Fruit fly (Drosophila melanogaster) whole organism, embryonic: ENCODE results near the gene CG34135.

Source experiments
- Adf1 ChIP-seq: fragments of 200-800 bp; sonication (Bioruptor generic); IDR thresholded peaks from 2 replicates; pipeline ENCODE4 v1.3.6; 2022; ENCODE audit warnings: missing biosample characterization, missing genetic modification characterization
- Bdp1 ChIP-seq: fragments of 200-800 bp; sonication (Bioruptor generic); optimal IDR thresholded peaks from 3 replicates; lab custom pipeline; 2016; ENCODE audit warnings: missing biosample characterization, missing genetic modification characterization
- CG10274 ChIP-seq: fragments of 200-800 bp; sonication (Bioruptor generic); optimal IDR thresholded peaks from 3 replicates; lab custom pipeline; 2017; ENCODE audit warnings: missing biosample characterization, mild to moderate bottlenecking, missing genetic modification characterization
- CG1233 ChIP-seq: fragments of 200-800 bp; sonication (Bioruptor generic); optimal IDR thresholded peaks from 4 replicates; lab custom pipeline; 2018; ENCODE audit warnings: missing biosample characterization, mild to moderate bottlenecking, missing genetic modification characterization
- CG12659 ChIP-seq: fragments of 200-800 bp; sonication (Bioruptor generic); optimal IDR thresholded peaks from 3 replicates; lab custom pipeline; 2017; ENCODE audit warnings: mild to moderate bottlenecking, missing biosample characterization, missing genetic modification reagents, missing genetic modification characterization
- CG13424 ChIP-seq: fragments of 200-800 bp; sonication (Bioruptor generic); optimal IDR thresholded peaks from 2 replicates; lab custom pipeline; 2019; ENCODE audit warnings: missing biosample characterization, mild to moderate bottlenecking, missing genetic modification characterization, moderate library complexity
- CG13894 ChIP-seq: fragments of 200-800 bp; sonication (Bioruptor generic); optimal IDR thresholded peaks from 3 replicates; lab custom pipeline; 2018; ENCODE audit warnings: missing biosample characterization, mild to moderate bottlenecking, missing genetic modification characterization, moderate library complexity
- CG15269 ChIP-seq: fragments of 200-800 bp; sonication (Bioruptor generic); optimal IDR thresholded peaks from 2 replicates; lab custom pipeline; 2018; ENCODE audit warnings: missing biosample characterization, mild to moderate bottlenecking, missing genetic modification characterization, moderate library complexity
- CG16863 ChIP-seq: fragments of 200-800 bp; sonication (Bioruptor generic); optimal IDR thresholded peaks from 3 replicates; lab custom pipeline; 2016; ENCODE audit warnings: missing biosample characterization, missing genetic modification characterization
- CG17186 ChIP-seq: fragments of 200-800 bp; sonication (Bioruptor generic); optimal IDR thresholded peaks from 3 replicates; lab custom pipeline; 2017; ENCODE audit warnings: missing biosample characterization, missing genetic modification reagents, missing genetic modification characterization
- CG17802 ChIP-seq: fragments of 200-800 bp; sonication (Bioruptor generic); optimal IDR thresholded peaks from 2 replicates; lab custom pipeline; 2018; ENCODE audit warnings: missing biosample characterization, mild to moderate bottlenecking, missing genetic modification characterization, moderate library complexity
- CG18262 ChIP-seq: fragments of 200-800 bp; optimal IDR thresholded peaks from 3 replicates; lab custom pipeline; 2019; ENCODE audit warnings: missing biosample characterization, mild to moderate bottlenecking, missing genetic modification characterization, moderate library complexity
- CG18619 ChIP-seq: fragments of 200-800 bp; sonication (Bioruptor generic); optimal IDR thresholded peaks from 3 replicates; lab custom pipeline; 2017; ENCODE audit warnings: missing biosample characterization, mild to moderate bottlenecking, missing genetic modification characterization
- CG2199 ChIP-seq: fragments of 200-800 bp; sonication (Bioruptor generic); IDR thresholded peaks from 3 replicates; pipeline ENCODE4 v1.3.6; 2022; ENCODE audit warnings: missing biosample characterization, missing genetic modification characterization
- CG3065 ChIP-seq: fragments of 200-800 bp; sonication (Bioruptor generic); optimal IDR thresholded peaks from 2 replicates; lab custom pipeline; 2016; ENCODE audit warnings: missing biosample characterization, missing genetic modification characterization
- CG3407 ChIP-seq: fragments of 200-800 bp; sonication (Bioruptor generic); optimal IDR thresholded peaks from 2 replicates; lab custom pipeline; 2018; ENCODE audit warnings: missing biosample characterization, mild to moderate bottlenecking, missing genetic modification characterization
- CG34224 ChIP-seq: fragments of 200-800 bp; sonication (Bioruptor generic); IDR thresholded peaks from 3 replicates; pipeline ENCODE4 v1.3.6; 2022; ENCODE audit warnings: missing biosample characterization, missing genetic modification characterization; ENCODE audit not compliant: partially characterized antibody
- CG4617 ChIP-seq: fragments of 200-800 bp; sonication (Bioruptor generic); optimal IDR thresholded peaks from 3 replicates; lab custom pipeline; 2016; ENCODE audit warnings: missing biosample characterization, missing genetic modification characterization, borderline replicate concordance
- CG6175 ChIP-seq: fragments of 200-800 bp; sonication (Bioruptor generic); IDR thresholded peaks from 3 replicates; pipeline ENCODE4 v1.3.6; 2022; ENCODE audit warnings: missing biosample characterization, missing genetic modification characterization
- CG7556 ChIP-seq: fragments of 200-800 bp; sonication (Bioruptor generic); optimal IDR thresholded peaks from 2 replicates; lab custom pipeline; 2017; ENCODE audit warnings: missing biosample characterization, mild to moderate bottlenecking, missing genetic modification characterization
- D19A ChIP-seq: fragments of 200-800 bp; optimal IDR thresholded peaks from 3 replicates; lab custom pipeline; 2019; ENCODE audit warnings: missing biosample characterization, mild to moderate bottlenecking, missing genetic modification characterization, moderate library complexity
- Dip2 ChIP-seq: fragments of 200-800 bp; sonication (Bioruptor generic); IDR thresholded peaks from 2 replicates; pipeline ENCODE4 v1.3.6; 2022; ENCODE audit warnings: missing biosample characterization, missing genetic modification characterization
- E2f2 ChIP-seq: fragments of 200-800 bp; sonication (Bioruptor generic); IDR thresholded peaks from 2 replicates; pipeline ENCODE4 v1.3.6; 2022; ENCODE audit warnings: missing biosample characterization, missing genetic modification characterization
- Hsf ChIP-seq: fragments of 200-800 bp; sonication (Bioruptor generic); optimal IDR thresholded peaks from 3 replicates; lab custom pipeline; 2016; ENCODE audit warnings: missing biosample characterization, missing genetic modification characterization
- Mad ChIP-seq: fragments of 200-800 bp; sonication (Bioruptor generic); optimal IDR thresholded peaks from 2 replicates; lab custom pipeline; 2016; ENCODE audit warnings: missing biosample characterization, missing genetic modification characterization
- NFAT ChIP-seq: fragments of 200-800 bp; sonication (Bioruptor generic); IDR thresholded peaks from 2 replicates; pipeline ENCODE4 v1.3.6; 2022; ENCODE audit warnings: missing biosample characterization, missing genetic modification characterization
- Scr ChIP-seq: fragments of 200-800 bp; sonication (Bioruptor generic); IDR thresholded peaks from 2 replicates; pipeline ENCODE4 v1.3.6; 2022; ENCODE audit warnings: missing biosample characterization, missing genetic modification characterization; ENCODE audit not compliant: partially characterized antibody
- abd-A ChIP-seq: fragments of 200-800 bp; sonication (Bioruptor generic); optimal IDR thresholded peaks from 3 replicates; lab custom pipeline; 2019; ENCODE audit warnings: missing biosample characterization, mild to moderate bottlenecking, missing genetic modification characterization, moderate library complexity
- chinmo ChIP-seq: fragments of 200-800 bp; sonication (Bioruptor generic); IDR thresholded peaks from 4 replicates; pipeline ENCODE4 v1.3.6; 2022; ENCODE audit warnings: missing biosample characterization, missing genetic modification characterization; ENCODE audit not compliant: partially characterized antibody
- chm ChIP-seq: fragments of 200-800 bp; sonication (Bioruptor generic); IDR thresholded peaks from 2 replicates; pipeline ENCODE4 v1.3.6; 2022; ENCODE audit warnings: missing biosample characterization, missing genetic modification characterization
- en ChIP-seq: fragments of 200-800 bp; sonication (Bioruptor generic); optimal IDR thresholded peaks from 2 replicates; lab custom pipeline; 2016; ENCODE audit warnings: missing biosample characterization, missing genetic modification characterization
- gce ChIP-seq: fragments of 200-800 bp; sonication (Bioruptor generic); IDR thresholded peaks from 3 replicates; pipeline ENCODE4 v1.3.6; 2022; ENCODE audit warnings: missing biosample characterization, missing genetic modification characterization
- gfzf ChIP-seq: fragments of 200-800 bp; sonication (Bioruptor generic); optimal IDR thresholded peaks from 2 replicates; lab custom pipeline; 2016; ENCODE audit warnings: missing biosample characterization, mild to moderate bottlenecking, missing genetic modification characterization, moderate library complexity
- h ChIP-seq: fragments of >200 bp; optimal IDR thresholded peaks from 2 replicates; lab custom pipeline; 2017
- jumu ChIP-seq: fragments of 200-800 bp; sonication (Bioruptor generic); optimal IDR thresholded peaks from 3 replicates; lab custom pipeline; 2016; ENCODE audit warnings: missing biosample characterization, missing genetic modification characterization
- mam ChIP-seq: fragments of 200-800 bp; sonication (Bioruptor generic); optimal IDR thresholded peaks from 3 replicates; lab custom pipeline; 2016; ENCODE audit warnings: missing biosample characterization, missing genetic modification characterization
- pan ChIP-seq, 4 experiments: fragments of >200 bp in 3 of 4; fragments of 200-800 bp in 1 of 4; sonication (Bioruptor generic) in 1 of 4; optimal IDR thresholded peaks in 3 of 4; IDR thresholded peaks in 1 of 4; 2 replicates each; pipeline versions ENCODE4 v1.3.6 to Lab custom; 2017 to 2022; ENCODE audit warnings: missing biosample characterization in 2 of 4, missing genetic modification characterization in 2 of 4, mixed read lengths in 1 of 4
- pfk ChIP-seq: fragments of 200-800 bp; sonication (Bioruptor generic); optimal IDR thresholded peaks from 2 replicates; lab custom pipeline; 2018; ENCODE audit warnings: missing biosample characterization, mild to moderate bottlenecking, missing genetic modification characterization, moderate library complexity
- pho ChIP-seq: fragments of 200-800 bp; sonication (Bioruptor generic); optimal IDR thresholded peaks from 2 replicates; lab custom pipeline; 2016; ENCODE audit warnings: missing biosample characterization, missing genetic modification characterization
- prd ChIP-seq, 3 experiments: fragments of >200 bp in 2 of 3; fragments of 200-800 bp in 1 of 3; sonication (Bioruptor generic) in 1 of 3; optimal IDR thresholded peaks in 2 of 3; IDR thresholded peaks in 1 of 3; 2 replicates in 2 of 3; 3 replicates in 1 of 3; pipeline versions ENCODE4 v1.3.6 to Lab custom; 2017 to 2022; ENCODE audit warnings: missing biosample characterization in 1 of 3, missing genetic modification characterization in 1 of 3
- pzg ChIP-seq: fragments of 200-800 bp; sonication (Bioruptor generic); optimal IDR thresholded peaks from 3 replicates; lab custom pipeline; 2018; ENCODE audit warnings: missing biosample characterization, mild to moderate bottlenecking, missing genetic modification characterization, moderate library complexity
- repo ChIP-seq: fragments of 200-800 bp; sonication (Bioruptor generic); optimal IDR thresholded peaks from 2 replicates; lab custom pipeline; 2016; ENCODE audit warnings: missing biosample characterization, missing genetic modification characterization
- sd ChIP-seq: fragments of 200-800 bp; sonication (Bioruptor generic); optimal IDR thresholded peaks from 3 replicates; lab custom pipeline; 2018; ENCODE audit warnings: missing biosample characterization, mild to moderate bottlenecking, missing genetic modification characterization, moderate library complexity
- slou ChIP-seq: fragments of 200-800 bp; sonication (Bioruptor generic); optimal IDR thresholded peaks from 3 replicates; lab custom pipeline; 2016; ENCODE audit warnings: missing biosample characterization, missing genetic modification characterization
- sug ChIP-seq: fragments of 200-800 bp; optimal IDR thresholded peaks from 2 replicates; lab custom pipeline; 2019; ENCODE audit warnings: missing biosample characterization, mild to moderate bottlenecking, missing genetic modification characterization, moderate library complexity
- toy ChIP-seq: fragments of 200-800 bp; sonication (Bioruptor generic); IDR thresholded peaks from 2 replicates; pipeline ENCODE4 v1.3.6; 2022; ENCODE audit warnings: missing biosample characterization, missing genetic modification characterization
- vvl ChIP-seq: fragments of 200-800 bp; sonication (Bioruptor generic); IDR thresholded peaks from 2 replicates; pipeline ENCODE4 v1.3.6; 2022; ENCODE audit warnings: missing biosample characterization, missing genetic modification characterization
- z ChIP-seq: fragments of 200-800 bp; sonication (Bioruptor generic); IDR thresholded peaks from 3 replicates; pipeline ENCODE4 v1.3.6; 2022; ENCODE audit warnings: missing biosample characterization, missing genetic modification characterization
- zen2 ChIP-seq: fragments of 200-800 bp; sonication (Bioruptor generic); IDR thresholded peaks from 3 replicates; pipeline ENCODE4 v1.3.6; 2022; ENCODE audit warnings: missing biosample characterization, missing genetic modification characterization; ENCODE audit not compliant: partially characterized antibody

CG34135 gene

DNA sequence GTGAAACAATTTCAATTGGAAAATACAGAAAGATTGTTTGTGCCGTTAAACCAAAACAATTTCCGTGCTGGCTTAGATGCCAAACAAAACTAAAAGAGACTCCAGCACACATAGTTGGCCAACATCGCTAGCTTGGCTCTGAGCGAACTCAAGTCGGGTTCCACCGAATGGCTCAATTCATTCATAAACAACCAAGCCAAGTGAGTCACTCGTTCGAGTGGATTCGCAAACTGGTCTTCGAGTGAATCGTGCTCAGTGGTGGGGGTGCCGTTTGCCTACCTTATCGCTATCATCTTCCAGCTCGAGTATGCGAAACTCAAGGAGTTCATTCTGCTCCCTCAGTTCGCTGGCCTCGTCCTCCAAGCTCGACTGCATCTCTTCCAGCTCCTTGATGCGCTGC lies 17.5 kb upstream of the CG34135 start:
- TF ChIP-seq CG13424 (tag; lab: Kevin White, UChicago) (no peak), zen2 (0 out of 3 replicates have a peak, but pooled peaks have one; percentile 19), chinmo (GFP tag; lab: Robert Waterston, UW) (0 out of 4 replicates have a peak, but pooled peaks have one; percentile 33), CG16863 (GFP tag; lab: Kevin White, UChicago) (no peak), Scr (GFP tag; lab: Robert Waterston, UW) (no peak), z (GFP tag; lab: Robert Waterston, UW) (peak; percentile 95), CG12659 (no peak), slou (GFP tag; lab: Kevin White, UChicago) (no peak), CG2199 (no peak)

- TF ChIP-seq chm (GFP tag; lab: Robert Waterston, UW), result peak; percentile 62; the same call in 1 of the 2 replicates
- TF ChIP-seq pho (GFP tag; lab: Kevin White, UChicago), result peak; percentile 39
- no peak for TF ChIP-seq CG3065 (GFP tag; lab: Kevin White, UChicago)
- TF ChIP-seq pfk (GFP tag; lab: Kevin White, UChicago), result no peak
- peak; percentile 52 for TF ChIP-seq mam (GFP tag; lab: Kevin White, UChicago)
- TF ChIP-seq sug (tag; lab: Kevin White, UChicago), result no peak
- no peak for TF ChIP-seq en
- TF ChIP-seq D19A (tag; lab: Kevin White, UChicago), result no peak
- no peak for TF ChIP-seq Mad (GFP tag; lab: Kevin White, UChicago)
- no peak for TF ChIP-seq h (lab: Kevin White, UChicago)
- TF ChIP-seq repo (GFP tag; lab: Kevin White, UChicago), result no peak
- no peak for TF ChIP-seq Adf1 (GFP tag; lab: Robert Waterston, UW)
- peak; percentile 52; the same call in 1 of the 2 replicates for TF ChIP-seq NFAT
- TF ChIP-seq CG18262 (tag; lab: Kevin White, UChicago), result no peak
- TF ChIP-seq Bdp1 (GFP tag; lab: Kevin White, UChicago), result no peak
- TF ChIP-seq Hsf (GFP tag; lab: Kevin White, UChicago), result peak; percentile 43
- TF ChIP-seq pzg (GFP tag; lab: Kevin White, UChicago), result no peak
- no peak for TF ChIP-seq toy
- no peak for TF ChIP-seq CG15269
- TF ChIP-seq prd (optimal IDR thresholded peaks at IDR 0.05; lab: Kevin White, UChicago), result no peak
- peak; percentile 63 for TF ChIP-seq prd (GFP tag; IDR thresholded peaks at IDR 0.05; lab: Robert Waterston, UW)
- no peak for TF ChIP-seq CG4617 (GFP tag; lab: Kevin White, UChicago)
- no peak for TF ChIP-seq CG13894
- TF ChIP-seq E2f2 (GFP tag; lab: Robert Waterston, UW), result peak; percentile 31; the same call in 1 of the 2 replicates
- TF ChIP-seq CG17802 (tag; lab: Kevin White, UChicago), result no peak
- TF ChIP-seq jumu (GFP tag; lab: Kevin White, UChicago), result peak; percentile 25
- TF ChIP-seq CG3407 (GFP tag; lab: Kevin White, UChicago), result no peak
- no peak for TF ChIP-seq sd
- TF ChIP-seq CG6175, result no peak
- no peak for TF ChIP-seq Dip2 (GFP tag; lab: Robert Waterston, UW)
- no peak for TF ChIP-seq CG17186
- peak; percentile 11 for TF ChIP-seq CG1233
- TF ChIP-seq CG10274, result no peak
- no peak for TF ChIP-seq abd-A
- TF ChIP-seq gfzf, result no peak
- no peak for TF ChIP-seq CG34224 (GFP tag; lab: Robert Waterston, UW)
- TF ChIP-seq CG7556 (GFP tag; lab: Kevin White, UChicago), result no peak
- peak; percentile 8 for TF ChIP-seq CG18619 (GFP tag; lab: Kevin White, UChicago)
- TF ChIP-seq pan (optimal IDR thresholded peaks at IDR 0.05; lab: Kevin White, UChicago), result no peak
- TF ChIP-seq pan (GFP tag; optimal IDR thresholded peaks at IDR 0.05 in 1 of 2, IDR thresholded peaks at IDR 0.05 in 1 of 2), result peak in 1 of 2 experiments; percentile 80
- peak; percentile 80 for TF ChIP-seq vvl (GFP tag; lab: Robert Waterston, UW)
- TF ChIP-seq gce (GFP tag; lab: Robert Waterston, UW), result no peak
Observed at dm6 chr3R:8784788-8785187, 16.8 kb upstream of the CG34135 start.
